Worm (Caenorhabditis elegans): ENCODE data around the gene srg-37.

- no peak for TF ChIP-seq nhr-76 (tag; optimal IDR thresholded peaks at IDR 0.05)
- TF ChIP-seq aly-2 (tag; optimal IDR thresholded peaks at IDR 0.05), result no peak
Measured at ce11 chrX:14257661-14258060, 22.8 kb upstream of the srg-37 start, which contains the start of gene E02H4.4.
